Fruit fly (Drosophila melanogaster): Measurements from ENCODE around the gene CG9698.

- no peak for TF ChIP-seq Ets96B (tag; optimal IDR thresholded peaks at IDR 0.05)
- no peak for TF ChIP-seq fkh (GFP tag; optimal IDR thresholded peaks at IDR 0.05)
- TF ChIP-seq fd85E (GFP tag; optimal IDR thresholded peaks at IDR 0.05): no peak
- TF ChIP-seq net (GFP tag; optimal IDR thresholded peaks at IDR 0.05): no peak
- TF ChIP-seq Sox14 (GFP tag; optimal IDR thresholded peaks at IDR 0.05): no peak
- TF ChIP-seq CG11294 (GFP tag; IDR thresholded peaks at IDR 0.05): no peak
- TF ChIP-seq CG6163 (GFP tag; IDR thresholded peaks at IDR 0.05): no peak
- TF ChIP-seq Hr39 (GFP tag; optimal IDR thresholded peaks at IDR 0.05): no peak
- no peak for TF ChIP-seq eg (GFP tag; IDR thresholded peaks at IDR 0.05)
- no peak for TF ChIP-seq CG11762 (GFP tag; optimal IDR thresholded peaks at IDR 0.05; ENCODE audit: insufficient read depth)
- no peak for TF ChIP-seq salr (GFP tag; optimal IDR thresholded peaks at IDR 0.05)
Measured at dm6 chr3R:30562733-30563259, 48.2 kb downstream of the CG9698 start.

Measured in whole organism, prepupa.